Fruit fly (Drosophila melanogaster) whole organism, prepupa: ENCODE measurements around the gene CG15771.

Experiments used
- CG10631 ChIP-seq: fragments of 200-800 bp; sonication (Bioruptor generic); optimal IDR thresholded peaks from 2 replicates; lab custom pipeline; 2016; ENCODE audit warnings: missing biosample characterization, missing genetic modification characterization
- CG4318 ChIP-seq: fragments of 200-800 bp; sonication (Bioruptor generic); optimal IDR thresholded peaks from 3 replicates; lab custom pipeline; 2017; ENCODE audit warnings: missing biosample characterization, mild to moderate bottlenecking, missing genetic modification characterization
- CG9139 ChIP-seq: fragments of 200-800 bp; sonication (Bioruptor generic); optimal IDR thresholded peaks from 3 replicates; lab custom pipeline; 2017; ENCODE audit warnings: missing biosample characterization, mild to moderate bottlenecking, missing genetic modification characterization
- Hr38 ChIP-seq: sonication (Bioruptor generic); optimal IDR thresholded peaks from 2 replicates; lab custom pipeline; 2016; ENCODE audit warnings: missing biosample characterization, missing genetic modification characterization
- Hr4 ChIP-seq: fragments of 200-800 bp; sonication (Bioruptor generic); optimal IDR thresholded peaks from 3 replicates; lab custom pipeline; 2016; ENCODE audit warnings: missing biosample characterization, missing genetic modification characterization
- cyc ChIP-seq: fragments of 200-800 bp; sonication (Bioruptor generic); optimal IDR thresholded peaks from 3 replicates; lab custom pipeline; 2016; ENCODE audit warnings: missing biosample characterization, missing genetic modification characterization

- TF ChIP-seq Hr38 (no peak), CG4318 (GFP tag; lab: Kevin White, UChicago) (no peak), Hr4 (GFP tag; lab: Kevin White, UChicago) (no peak), CG10631 (GFP tag; lab: Kevin White, UChicago) (no peak), cyc (GFP tag; lab: Kevin White, UChicago) (no peak), CG9139 (GFP tag; lab: Kevin White, UChicago) (no peak)
Measured at dm6 chrX:5808654-5809053, 53.3 kb downstream of the CG15771 start, which contains the start of gene Prosbeta2R1.
